Worm (Caenorhabditis elegans): ENCODE results near the gene F59B2.12.

The F59B2.12 gene

ce11 chrIII:8986872-8987271 is 30.5 kb upstream of the F59B2.12 start (continued):
- TF ChIP-seq mep-1 (tag; optimal IDR thresholded peaks at IDR 0.05) (no peak), snu-23 (GFP tag; optimal IDR thresholded peaks at IDR 0.05) (peak; percentile 53), mef-2 (tag; optimal IDR thresholded peaks at IDR 0.05) (no peak), unc-98 (GFP tag; IDR thresholded peaks at IDR 0.05) (no peak), alr-1 (tag; optimal IDR thresholded peaks at IDR 0.05; ENCODE audit: borderline replicate concordance) (no peak), isw-1 (GFP tag; IDR thresholded peaks at IDR 0.05) (no peak), unc-130 (tag; optimal IDR thresholded peaks at IDR 0.05) (no peak), lin-39 (tag; optimal IDR thresholded peaks at IDR 0.05) (no peak), unc-86 (tag; optimal IDR thresholded peaks at IDR 0.05) (no peak), egl-27 (tag; optimal IDR thresholded peaks at IDR 0.05) (no peak), sptf-1 (tag; optimal IDR thresholded peaks at IDR 0.05) (no peak), ama-1 (optimal IDR thresholded peaks at IDR 0.05) (no peak), nhr-84 (tag; optimal IDR thresholded peaks at IDR 0.05) (no peak), grh-1 (GFP tag; IDR thresholded peaks at IDR 0.05) (no peak), C16A3.4 (tag; optimal IDR thresholded peaks at IDR 0.05) (peak; percentile 8), lin-15B (tag; optimal IDR thresholded peaks at IDR 0.05) (no peak), dsc-1 (tag; optimal IDR thresholded peaks at IDR 0.05) (peak; percentile 67), nhr-90 (tag; optimal IDR thresholded peaks at IDR 0.05; ENCODE audit: poor library complexity) (no peak), ces-1 (GFP tag; optimal IDR thresholded peaks at IDR 0.05) (no peak), C04F5.9 (tag; optimal IDR thresholded peaks at IDR 0.05) (no peak), sup-37 (GFP tag; optimal IDR thresholded peaks at IDR 0.05) (no peak), skn-1 (tag; optimal IDR thresholded peaks at IDR 0.05) (peak; percentile 15), xbp-1 (tag; optimal IDR thresholded peaks at IDR 0.05) (no peak), tlp-1 (tag; optimal IDR thresholded peaks at IDR 0.05) (no peak), pag-3 (tag; optimal IDR thresholded peaks at IDR 0.05; ENCODE audit: borderline replicate concordance, insufficient read depth) (no peak), nhr-19 (GFP tag; conservative IDR thresholded peaks at IDR 0.05) (0 out of 2 replicates have a peak, but pooled peaks have one; percentile 4), mdl-1 (tag; optimal IDR thresholded peaks at IDR 0.05) (peak in 1 of 2 experiments; percentile 55), ztf-11 (tag; optimal IDR thresholded peaks at IDR 0.05) (no peak), ceh-90 (tag; optimal IDR thresholded peaks at IDR 0.05) (no peak), lin-13 (GFP tag; optimal IDR thresholded peaks at IDR 0.05) (no peak), pax-3 (tag; optimal IDR thresholded peaks at IDR 0.05) (peak; percentile 37)

DNA sequence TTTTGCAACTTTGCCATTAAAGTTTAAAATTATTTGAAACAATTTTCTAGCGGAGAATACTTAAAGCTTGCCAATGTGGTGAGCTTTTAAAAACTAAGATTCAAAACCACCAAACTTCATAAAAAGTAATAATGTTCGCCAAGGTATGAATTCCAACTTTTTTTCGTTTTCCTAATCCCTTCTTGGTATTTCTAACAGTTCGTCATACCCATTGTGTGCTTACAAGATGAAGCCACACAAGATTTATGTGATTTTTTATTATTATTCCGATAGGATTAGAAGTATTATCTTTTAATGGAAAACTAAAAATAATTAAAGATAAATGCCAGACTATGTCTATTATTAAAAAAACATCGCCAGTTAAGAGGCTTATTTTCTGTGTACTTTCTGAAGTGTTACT is 29.3 kb upstream of the F59B2.12 start:
- no peak for TF ChIP-seq ztf-4 (tag; optimal IDR thresholded peaks at IDR 0.05)
- TF ChIP-seq nhr-47 (tag; optimal IDR thresholded peaks at IDR 0.05), result peak; percentile 34
- no peak for TF ChIP-seq fkh-4 (tag; optimal IDR thresholded peaks at IDR 0.05; ENCODE audit: borderline replicate concordance)
- no peak for TF ChIP-seq sptf-1 (tag; optimal IDR thresholded peaks at IDR 0.05)
- no peak for TF ChIP-seq unc-98 (GFP tag; IDR thresholded peaks at IDR 0.05)
- peak; percentile 70 for TF ChIP-seq pax-3 (tag; optimal IDR thresholded peaks at IDR 0.05)
- peak; percentile 95 for TF ChIP-seq dsc-1 (tag; optimal IDR thresholded peaks at IDR 0.05)
- no peak for TF ChIP-seq nhr-90 (tag; optimal IDR thresholded peaks at IDR 0.05; ENCODE audit: poor library complexity)
- TF ChIP-seq sox-4 (tag; optimal IDR thresholded peaks at IDR 0.05), result peak; percentile 52
- no peak for TF ChIP-seq ceh-63 (GFP tag; optimal IDR thresholded peaks at IDR 0.05)

DNA sequence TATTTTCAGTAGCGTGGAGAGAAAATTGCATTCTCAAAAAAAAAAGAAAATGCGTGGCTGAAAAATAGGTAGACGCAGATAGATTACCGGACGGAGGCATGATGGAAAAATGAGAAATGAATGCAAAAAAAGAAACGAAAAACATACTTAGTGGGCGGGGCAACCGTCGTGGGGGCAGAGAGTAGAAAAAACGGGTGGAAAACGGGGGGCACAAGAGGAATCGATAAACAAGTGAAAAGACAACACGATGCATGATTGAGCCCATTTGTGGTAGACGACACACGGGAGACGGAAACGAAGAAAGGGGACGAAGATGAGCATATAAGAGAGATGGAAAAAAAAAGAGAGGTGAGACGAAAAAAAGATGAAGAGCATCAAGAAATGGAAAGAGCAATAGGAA is 28.9 kb upstream of the F59B2.12 start:
- TF ChIP-seq ceh-82 (tag; optimal IDR thresholded peaks at IDR 0.05) (peak in 1 of 3 experiments; percentile 14), efl-3 (GFP tag; optimal IDR thresholded peaks at IDR 0.05) (no peak), mef-2 (tag; optimal IDR thresholded peaks at IDR 0.05) (no peak), ama-1 (optimal IDR thresholded peaks at IDR 0.05) (no peak), fkh-8 (tag; optimal IDR thresholded peaks at IDR 0.05) (peak; percentile 39), nhr-47 (tag; optimal IDR thresholded peaks at IDR 0.05) (no peak), snpc-4 (tag; optimal IDR thresholded peaks at IDR 0.05) (no peak), skn-1 (tag; optimal IDR thresholded peaks at IDR 0.05) (peak; percentile 2), zip-4 (GFP tag; optimal IDR thresholded peaks at IDR 0.05) (no peak), hpl-2 (GFP tag; optimal IDR thresholded peaks at IDR 0.05) (no peak), ztf-4 (tag; optimal IDR thresholded peaks at IDR 0.05) (no peak), swsn-7 (tag; optimal IDR thresholded peaks at IDR 0.05) (no peak), nhr-77 (tag; optimal IDR thresholded peaks at IDR 0.05) (no peak), lin-14 (GFP tag; optimal IDR thresholded peaks at IDR 0.05) (peak; percentile 64), sup-37 (GFP tag; optimal IDR thresholded peaks at IDR 0.05) (no peak), lsy-2 (tag; optimal IDR thresholded peaks at IDR 0.05) (peak in 1 of 2 experiments; percentile 9), dpl-1 (GFP tag; optimal IDR thresholded peaks at IDR 0.05) (no peak)
